Worm (Caenorhabditis elegans) whole organism, early embryonic: ENCODE measurements around the gene Y62E10A.3.

ENCODE experiments used
- B0310.2 ChIP-seq: sonication (generic microtip); optimal IDR thresholded peaks from 2 replicates; lab custom pipeline; 2016; ENCODE audit warnings: mild to moderate bottlenecking, missing genetic modification characterization, missing compliant biosample characterization
- F13C5.2 ChIP-seq: sonication (generic microtip); optimal IDR thresholded peaks from 2 replicates; lab custom pipeline; 2017; ENCODE audit warnings: mild to moderate bottlenecking, missing genetic modification characterization, inconsistent platforms, missing compliant biosample characterization
- aly-1 ChIP-seq: sonication (generic microtip); optimal IDR thresholded peaks from 2 replicates; lab custom pipeline; 2016; ENCODE audit warnings: missing genetic modification characterization, missing compliant biosample characterization
- ama-1 ChIP-seq: fragments of 150-350 bp; optimal IDR thresholded peaks from 2 replicates; lab custom pipeline; 2014
- ceh-13 ChIP-seq: fragments of 200-800 bp; sonication (Bioruptor generic); optimal IDR thresholded peaks from 2 replicates; lab custom pipeline; 2018; ENCODE audit warnings: mild to moderate bottlenecking, missing genetic modification characterization, missing compliant biosample characterization
- ceh-36 ChIP-seq: sonication (generic microtip); optimal IDR thresholded peaks from 2 replicates; lab custom pipeline; 2016; ENCODE audit warnings: missing genetic modification characterization, inconsistent platforms, missing compliant biosample characterization
- ets-7 ChIP-seq: sonication (generic microtip); optimal IDR thresholded peaks from 2 replicates; lab custom pipeline; 2016; ENCODE audit warnings: missing genotype, missing genetic modification characterization, missing compliant biosample characterization
- flt-1 ChIP-seq: fragments of 200-800 bp; sonication (Bioruptor generic); IDR thresholded peaks from 2 replicates; pipeline ENCODE4 v1.3.6; 2022; ENCODE audit warnings: missing genetic modification characterization, missing compliant biosample characterization
- hmbx-1 ChIP-seq: sonication (generic microtip); optimal IDR thresholded peaks from 2 replicates; lab custom pipeline; 2016; ENCODE audit warnings: mild to moderate bottlenecking, missing genetic modification characterization, missing compliant biosample characterization
- hmg-4 ChIP-seq: fragments of 200-800 bp; sonication (Bioruptor generic); optimal IDR thresholded peaks from 2 replicates; lab custom pipeline; 2018; ENCODE audit warnings: mild to moderate bottlenecking, missing genetic modification characterization, missing compliant biosample characterization
- hnd-1 ChIP-seq: sonication (generic microtip); optimal IDR thresholded peaks from 2 replicates; lab custom pipeline; 2016; ENCODE audit warnings: missing genetic modification characterization, missing compliant biosample characterization
- pes-1 ChIP-seq: fragments of 200-800 bp; sonication (Bioruptor generic); IDR thresholded peaks from 2 replicates; pipeline ENCODE4 v1.3.6; 2022; ENCODE audit warnings: missing genetic modification reagents, missing genetic modification characterization, missing compliant biosample characterization
- scrt-1 ChIP-seq: fragments of 200-800 bp; sonication (Bioruptor generic); IDR thresholded peaks from 2 replicates; pipeline ENCODE4 v1.3.6; 2022; ENCODE audit warnings: missing genetic modification characterization, missing compliant biosample characterization
- sea-1 ChIP-seq: fragments of 200-800 bp; sonication (Bioruptor generic); conservative IDR thresholded peaks from 2 replicates; pipeline ENCODE4 v1.3.6; 2022; ENCODE audit warnings: missing genetic modification characterization, missing compliant biosample characterization
- tbx-11 ChIP-seq: fragments of 200-800 bp; sonication (Bioruptor generic); IDR thresholded peaks from 2 replicates; pipeline ENCODE4 v1.3.6; 2022; ENCODE audit warnings: missing genetic modification characterization, missing compliant biosample characterization
- tbx-37 ChIP-seq: fragments of 200-800 bp; sonication (Bioruptor generic); conservative IDR thresholded peaks from 2 replicates; pipeline ENCODE4 v1.3.6; 2022; ENCODE audit warnings: missing genetic modification reagents, missing genetic modification characterization, missing compliant biosample characterization
- tra-4 ChIP-seq: sonication (generic microtip); optimal IDR thresholded peaks from 2 replicates; lab custom pipeline; 2017; ENCODE audit warnings: missing genetic modification characterization, missing compliant biosample characterization

Y62E10A.3 gene

ce11 chrIV:13383763-13384436 lies 23.9 kb upstream of the Y62E10A.3 start, which contains the start of gene rab-19:
TSS of gene rab-19 (minus strand) at chrIV:13384386.
- TF ChIP-seq ceh-36 (no peak), tbx-11 (GFP tag; lab: Robert Waterston, UW) (no peak), tra-4 (no peak), F13C5.2 (tag; lab: Kevin White, UChicago) (peak; percentile 17), tbx-37 (GFP tag; lab: Robert Waterston, UW) (no peak), scrt-1 (GFP tag; lab: Robert Waterston, UW) (no peak), aly-1 (tag; lab: Kevin White, UChicago) (no peak)

- no peak for TF ChIP-seq hmg-4
- no peak for TF ChIP-seq tbx-37 (GFP tag; lab: Robert Waterston, UW)
- no peak for TF ChIP-seq ets-7
- TF ChIP-seq B0310.2 (tag; lab: Kevin White, UChicago) = no peak
- TF ChIP-seq ama-1 = no peak
- no peak for TF ChIP-seq ceh-36
- TF ChIP-seq pes-1 = no peak
- TF ChIP-seq F13C5.2 (tag; lab: Kevin White, UChicago) = no peak
- no peak for TF ChIP-seq tbx-11 (GFP tag; lab: Robert Waterston, UW)
- TF ChIP-seq hmbx-1 (tag; lab: Kevin White, UChicago) = no peak
- no peak for TF ChIP-seq flt-1 (GFP tag; lab: Robert Waterston, UW)
- TF ChIP-seq tra-4 = no peak
- TF ChIP-seq sea-1 (GFP tag; lab: Robert Waterston, UW) = no peak
- TF ChIP-seq hnd-1 (tag; lab: Kevin White, UChicago) = no peak
Observed at ce11 chrIV:13381823-13382222, 21.8 kb upstream of the Y62E10A.3 start, which contains the start of gene emc-3. TSS of gene emc-3 (minus strand) at chrIV:13381923.

ce11 chrIV:13380506-13380905 lies 20.5 kb upstream of the Y62E10A.3 start:
- TF ChIP-seq ama-1 (peak; percentile 28), tbx-37 (GFP tag; lab: Robert Waterston, UW) (no peak)

- TF ChIP-seq hmg-4 = no peak
- TF ChIP-seq sea-1 (GFP tag; lab: Robert Waterston, UW) = no peak
- no peak for TF ChIP-seq F13C5.2 (tag; lab: Kevin White, UChicago)
- TF ChIP-seq tbx-37 (GFP tag; lab: Robert Waterston, UW) = no peak
- TF ChIP-seq ceh-13 = no peak
- no peak for TF ChIP-seq hmbx-1 (tag; lab: Kevin White, UChicago)
- TF ChIP-seq aly-1 (tag; lab: Kevin White, UChicago) = no peak
- no peak for TF ChIP-seq pes-1
- no peak for TF ChIP-seq ama-1
- TF ChIP-seq flt-1 (GFP tag; lab: Robert Waterston, UW) = no peak
- TF ChIP-seq ets-7 = no peak
- TF ChIP-seq ceh-36 = no peak
- TF ChIP-seq tra-4 = no peak
Observed at ce11 chrIV:13377716-13378115, 17.7 kb upstream of the Y62E10A.3 start, which contains the start of gene mau-8. TSS of gene mau-8 (plus strand) at chrIV:13378016.

- TF ChIP-seq ceh-13 (no peak), tbx-11 (GFP tag; lab: Robert Waterston, UW) (no peak), flt-1 (GFP tag; lab: Robert Waterston, UW) (no peak), tra-4 (no peak), tbx-37 (GFP tag; lab: Robert Waterston, UW) (no peak), hmbx-1 (tag; lab: Kevin White, UChicago) (no peak), ets-7 (no peak), F13C5.2 (tag; lab: Kevin White, UChicago) (no peak), B0310.2 (tag; lab: Kevin White, UChicago) (no peak), ceh-36 (no peak), hmg-4 (no peak), hnd-1 (tag; lab: Kevin White, UChicago) (no peak), aly-1 (tag; lab: Kevin White, UChicago) (no peak), scrt-1 (GFP tag; lab: Robert Waterston, UW) (no peak), pes-1 (no peak)
Observed at ce11 chrIV:13374918-13375317, 14.9 kb upstream of the Y62E10A.3 start.

ce11 chrIV:13371699-13372098 lies 11.7 kb upstream of the Y62E10A.3 start, which contains the start of gene Y62E10A.6:
TSS of gene Y62E10A.6 (plus strand) at chrIV:13371999.
- TF ChIP-seq ceh-13 = no peak
- no peak for TF ChIP-seq hmg-4
- no peak for TF ChIP-seq aly-1 (tag; lab: Kevin White, UChicago)
- TF ChIP-seq B0310.2 (tag; lab: Kevin White, UChicago) = no peak
- TF ChIP-seq ceh-36 = no peak
- no peak for TF ChIP-seq sea-1 (GFP tag; lab: Robert Waterston, UW)
- no peak for TF ChIP-seq hnd-1 (tag; lab: Kevin White, UChicago)
- no peak for TF ChIP-seq flt-1 (GFP tag; lab: Robert Waterston, UW)
- no peak for TF ChIP-seq tra-4
- TF ChIP-seq hmbx-1 (tag; lab: Kevin White, UChicago) = no peak
- no peak for TF ChIP-seq tbx-37 (GFP tag; lab: Robert Waterston, UW)

ce11 chrIV:13370235-13370739 lies 10.2 kb upstream of the Y62E10A.3 start, which contains the start of the genes rla-2, popl-7 and Y62E10A.24:
TSS of gene rla-2 (minus strand) at chrIV:13370285.
TSS of gene popl-7 (plus strand) at chrIV:13370689.
TSS of gene Y62E10A.24 (plus strand) at chrIV:13370710.
- TF ChIP-seq F13C5.2 (tag; lab: Kevin White, UChicago) (no peak), hmbx-1 (tag; lab: Kevin White, UChicago) (no peak), hmg-4 (no peak), ceh-13 (no peak)
